Fruit fly (Drosophila melanogaster): Measurements from ENCODE around the gene CG33203.
A peak's percentile ranks its signal among the peaks of the same experiment; 100 is the strongest.

Gene CG33203

dm6 chr3R:28887559-28888432 lies at the start of gene CG33203, which contains the start of gene Doa:
TSS of gene CG33203 (minus strand) at chr3R:28887709.
TSS of gene Doa (plus strand) at chr3R:28888073.
- no peak for TF ChIP-seq noc (tag; optimal IDR thresholded peaks at IDR 0.05)

dm6 chr3R:28922744-28923143 lies 35.2 kb upstream of the CG33203 start, which contains the start of gene CG11828:
TSS of gene CG11828 (plus strand) at chr3R:28923044.
- TF ChIP-seq noc (tag; optimal IDR thresholded peaks at IDR 0.05) = no peak

dm6 chr3R:28913890-28914750 lies 26.6 kb upstream of the CG33203 start:
- no peak for TF ChIP-seq noc (tag; optimal IDR thresholded peaks at IDR 0.05)

- no peak for TF ChIP-seq noc (tag; optimal IDR thresholded peaks at IDR 0.05)
Measured at dm6 chr3R:28913039-28913438, 25.5 kb upstream of the CG33203 start.

dm6 chr3R:28911758-28912157 lies 24.2 kb upstream of the CG33203 start:
- TF ChIP-seq noc (tag; optimal IDR thresholded peaks at IDR 0.05) = peak; percentile 16

dm6 chr3R:28904816-28905435 lies 17.4 kb upstream of the CG33203 start:
- TF ChIP-seq noc (tag; optimal IDR thresholded peaks at IDR 0.05) = peak; percentile 67

DNA sequence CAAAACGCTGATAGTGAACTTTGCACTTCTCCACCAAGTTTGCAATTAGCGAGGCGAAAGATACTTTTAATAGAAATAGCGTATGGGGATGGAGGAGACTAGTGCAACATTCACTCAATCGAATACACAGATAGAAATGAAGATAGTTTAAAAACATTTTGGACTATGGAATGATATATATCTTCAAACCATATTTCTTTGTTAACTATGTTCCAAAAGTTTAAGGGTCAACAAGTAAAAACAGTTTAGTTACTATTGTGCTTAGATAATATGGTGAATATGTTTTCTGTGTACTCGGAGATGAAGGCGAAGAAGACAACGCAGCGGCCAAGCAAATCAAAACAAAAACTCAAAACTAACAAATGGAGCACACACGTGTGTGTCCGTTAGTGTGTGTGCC lies 16.7 kb upstream of the CG33203 start:
- TF ChIP-seq noc (tag; optimal IDR thresholded peaks at IDR 0.05) = no peak

DNA sequence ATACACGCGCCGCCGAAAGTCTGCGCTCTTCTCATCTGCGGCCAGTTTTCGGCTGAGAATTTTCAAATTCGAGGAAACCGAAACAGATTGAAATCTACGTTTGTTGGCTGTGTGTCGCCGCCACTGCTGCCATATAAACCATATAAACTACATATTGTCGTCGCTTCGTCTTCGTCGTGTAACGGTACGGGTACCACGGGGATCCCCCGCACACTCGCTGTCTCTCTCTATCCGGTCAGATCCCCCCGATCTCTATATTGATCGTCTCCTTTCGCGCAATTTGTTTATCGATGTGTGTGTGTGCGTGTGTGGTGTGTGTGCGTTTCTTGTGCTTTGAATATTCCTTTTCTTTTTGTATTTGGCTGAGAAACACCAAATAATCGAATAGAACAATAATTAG lies 15.9 kb upstream of the CG33203 start:
- no peak for TF ChIP-seq noc (tag; optimal IDR thresholded peaks at IDR 0.05)

DNA sequence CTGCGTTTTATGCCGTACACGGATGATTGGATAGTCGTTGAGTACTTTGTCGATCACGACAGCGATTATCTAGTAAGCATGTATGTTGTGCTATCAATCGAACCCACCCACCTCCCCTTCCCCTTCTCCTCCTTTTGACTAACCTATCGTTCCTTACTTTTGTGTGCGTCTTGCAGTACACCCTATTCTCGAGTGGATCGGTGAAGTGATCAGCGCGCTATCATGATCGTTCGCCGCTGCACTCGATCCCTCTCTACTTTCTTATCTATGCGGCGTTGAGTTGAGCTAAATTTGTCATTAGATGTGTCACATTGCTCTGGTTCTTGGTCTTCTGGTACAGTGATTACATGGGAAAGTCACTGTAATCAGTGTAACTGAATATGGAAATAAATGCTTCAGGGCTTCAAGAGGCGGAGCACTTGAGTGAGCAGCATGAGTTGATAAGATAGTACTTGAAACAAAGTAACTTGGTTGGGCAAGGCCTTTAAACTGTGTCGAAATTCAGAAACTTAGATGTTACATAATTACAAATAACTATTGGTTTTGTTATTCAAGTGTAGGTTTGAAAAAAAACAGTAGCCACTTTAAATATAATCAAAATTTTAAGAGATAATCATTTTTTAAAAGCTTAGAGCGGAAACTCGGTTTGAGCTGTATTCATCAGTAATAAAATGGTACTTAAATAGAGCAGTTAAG lies 14.1 kb upstream of the CG33203 start:
- TF ChIP-seq noc (tag; optimal IDR thresholded peaks at IDR 0.05) = no peak

- no peak for TF ChIP-seq noc (tag; optimal IDR thresholded peaks at IDR 0.05)
Measured at dm6 chr3R:28898921-28899545, 11.5 kb upstream of the CG33203 start.

- no peak for TF ChIP-seq noc (tag; optimal IDR thresholded peaks at IDR 0.05)
Measured at dm6 chr3R:28897891-28898290, 10.4 kb upstream of the CG33203 start.

DNA sequence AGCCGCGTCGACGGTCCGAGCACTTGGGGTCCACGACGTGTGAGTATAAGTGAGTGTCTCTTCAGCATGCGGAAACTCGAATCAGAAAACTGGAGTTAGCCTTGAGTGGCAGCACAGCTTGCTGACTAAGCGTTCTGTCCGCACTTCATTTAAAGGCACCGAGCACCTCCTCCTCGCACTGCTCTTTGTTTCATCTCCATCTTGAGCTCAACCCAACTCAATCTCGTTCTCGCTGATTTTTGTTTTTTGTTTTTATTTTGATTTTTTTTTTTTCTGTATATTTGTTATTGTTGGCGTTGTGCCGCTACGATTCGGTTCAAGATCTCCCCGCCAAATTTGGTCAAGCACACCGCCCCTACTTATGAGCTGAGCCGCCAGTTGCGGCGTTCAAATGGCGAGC lies 7.5 kb upstream of the CG33203 start:
- TF ChIP-seq noc (tag; optimal IDR thresholded peaks at IDR 0.05) = no peak

dm6 chr3R:28891513-28892097 lies 4.1 kb upstream of the CG33203 start:
- TF ChIP-seq noc (tag; optimal IDR thresholded peaks at IDR 0.05) = no peak

- no peak for TF ChIP-seq noc (tag; optimal IDR thresholded peaks at IDR 0.05)
Measured at dm6 chr3R:28889427-28889736, 1.9 kb upstream of the CG33203 start.

Measured in whole organism, larva.